Fruit fly (Drosophila melanogaster): ENCODE data around the gene Mtr3.
A peak's percentile ranks its signal among the peaks of the same experiment; 100 is the strongest.

The Mtr3 gene

DNA sequence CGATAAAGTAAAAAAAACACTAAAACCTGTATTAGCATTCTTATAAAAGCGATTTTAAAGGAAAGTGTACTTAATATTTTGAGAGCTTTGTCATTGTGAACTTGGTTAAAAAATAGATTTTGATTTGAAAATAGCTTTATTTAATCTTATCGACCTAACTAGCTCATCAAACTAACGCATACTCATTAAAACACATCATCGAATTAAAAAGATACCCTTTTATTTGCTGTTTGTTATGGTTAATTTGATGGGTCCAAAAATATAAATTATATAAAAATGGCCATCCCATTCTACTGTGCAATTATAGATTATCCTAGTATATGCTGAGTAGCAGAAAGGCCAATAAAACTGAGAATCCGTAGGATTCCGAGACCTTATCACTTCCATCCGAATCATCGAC lies 37.5 kb upstream of the Mtr3 start, which contains the start of gene CG32219:
CG32219 (minus strand) TSS at position 101 of the 400 bp plus-strand sequence.
- no peak for TF ChIP-seq lz (GFP tag; optimal IDR thresholded peaks at IDR 0.05)
- no peak for TF ChIP-seq esn (GFP tag; optimal IDR thresholded peaks at IDR 0.05)
- no peak for TF ChIP-seq svp (GFP tag)
- TF ChIP-seq OdsH (GFP tag; optimal IDR thresholded peaks at IDR 0.05), result no peak

- TF ChIP-seq svp (GFP tag) (peak; percentile 64), Eip93F (GFP tag; optimal IDR thresholded peaks at IDR 0.05) (no peak), CG6854 (GFP tag; optimal IDR thresholded peaks at IDR 0.05) (no peak), vri (GFP tag; optimal IDR thresholded peaks at IDR 0.05) (peak; percentile 39)
These were observed 32.0 kb upstream of the Mtr3 start for dm6 chr3L:19945469-19945868.

DNA sequence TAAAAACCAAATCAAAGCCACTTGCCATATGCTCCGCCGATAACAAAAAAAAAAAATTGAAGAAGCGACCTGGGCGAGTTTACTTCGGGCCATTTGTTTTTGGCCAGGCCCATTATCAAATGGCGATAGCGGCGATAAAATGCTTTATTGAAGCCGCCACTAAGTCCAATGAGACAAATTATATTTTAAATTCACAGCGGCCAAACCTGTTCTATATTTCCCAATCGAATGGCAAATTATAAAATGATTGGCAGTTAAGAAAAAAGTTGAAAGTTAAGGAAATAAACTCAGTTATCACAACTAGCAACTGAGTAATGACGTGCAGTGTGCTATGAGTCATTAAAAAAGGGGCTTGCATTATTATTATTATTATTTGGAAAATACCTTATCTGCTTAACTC lies 27.6 kb upstream of the Mtr3 start:
- no peak for TF ChIP-seq Sox14 (GFP tag; optimal IDR thresholded peaks at IDR 0.05)
- TF ChIP-seq CG11294 (GFP tag; IDR thresholded peaks at IDR 0.05), result no peak
- TF ChIP-seq cyc (GFP tag; optimal IDR thresholded peaks at IDR 0.05), result no peak
- TF ChIP-seq CG4318 (GFP tag; optimal IDR thresholded peaks at IDR 0.05), result no peak
- TF ChIP-seq vri (GFP tag; optimal IDR thresholded peaks at IDR 0.05), result no peak
- TF ChIP-seq CG10631 (GFP tag; optimal IDR thresholded peaks at IDR 0.05), result no peak

- no peak for TF ChIP-seq ss (GFP tag; optimal IDR thresholded peaks at IDR 0.05)
- no peak for TF ChIP-seq CG8632 (GFP tag; optimal IDR thresholded peaks at IDR 0.05)
- no peak for TF ChIP-seq eg (GFP tag; IDR thresholded peaks at IDR 0.05)
- no peak for TF ChIP-seq spab (GFP tag; optimal IDR thresholded peaks at IDR 0.05)
- TF ChIP-seq salr (GFP tag; optimal IDR thresholded peaks at IDR 0.05), result no peak
- TF ChIP-seq CG16779 (tag; optimal IDR thresholded peaks at IDR 0.05), result no peak
- no peak for TF ChIP-seq CG8319 (GFP tag; optimal IDR thresholded peaks at IDR 0.05)
- TF ChIP-seq dsx (GFP tag; optimal IDR thresholded peaks at IDR 0.05; ENCODE audit: poor library complexity, severe bottlenecking), result no peak
- no peak for TF ChIP-seq pdm3 (GFP tag; optimal IDR thresholded peaks at IDR 0.05)
- TF ChIP-seq acj6 (GFP tag; optimal IDR thresholded peaks at IDR 0.05), result no peak
- TF ChIP-seq net (GFP tag; optimal IDR thresholded peaks at IDR 0.05), result no peak
- TF ChIP-seq esn (GFP tag; optimal IDR thresholded peaks at IDR 0.05), result no peak
- no peak for TF ChIP-seq Hr39 (GFP tag; optimal IDR thresholded peaks at IDR 0.05)
- no peak for TF ChIP-seq CG4318 (GFP tag; optimal IDR thresholded peaks at IDR 0.05)
- no peak for TF ChIP-seq cyc (GFP tag; optimal IDR thresholded peaks at IDR 0.05)
- no peak for TF ChIP-seq lz (GFP tag; optimal IDR thresholded peaks at IDR 0.05)
- TF ChIP-seq CG15336 (GFP tag; IDR thresholded peaks at IDR 0.05), result no peak
- no peak for TF ChIP-seq Sox14 (GFP tag; optimal IDR thresholded peaks at IDR 0.05)
- TF ChIP-seq CG6792 (GFP tag; optimal IDR thresholded peaks at IDR 0.05), result no peak
- TF ChIP-seq Ets21C (GFP tag; optimal IDR thresholded peaks at IDR 0.05), result no peak
These were observed 26.8 kb upstream of the Mtr3 start for dm6 chr3L:19940349-19940748.

dm6 chr3L:19939024-19939423 lies 25.5 kb upstream of the Mtr3 start, which contains the start of gene Ac76E:
TSS of gene Ac76E (plus strand) at chr3L:19939287.
- peak; percentile 54 for TF ChIP-seq Hr39 (GFP tag; optimal IDR thresholded peaks at IDR 0.05)
- TF ChIP-seq Sox14 (GFP tag; optimal IDR thresholded peaks at IDR 0.05), result no peak
- TF ChIP-seq ss (GFP tag; optimal IDR thresholded peaks at IDR 0.05), result no peak
- 0 out of 2 replicates have a peak, but pooled peaks have one; percentile 24 for TF ChIP-seq CG15336 (GFP tag; IDR thresholded peaks at IDR 0.05)
- TF ChIP-seq CG32006 (GFP tag; optimal IDR thresholded peaks at IDR 0.05), result no peak
- TF ChIP-seq vri (GFP tag; optimal IDR thresholded peaks at IDR 0.05), result peak; percentile 27
- peak; percentile 40 for TF ChIP-seq Eip78C (GFP tag)
- peak; percentile 13 for TF ChIP-seq fkh (GFP tag; optimal IDR thresholded peaks at IDR 0.05)

DNA sequence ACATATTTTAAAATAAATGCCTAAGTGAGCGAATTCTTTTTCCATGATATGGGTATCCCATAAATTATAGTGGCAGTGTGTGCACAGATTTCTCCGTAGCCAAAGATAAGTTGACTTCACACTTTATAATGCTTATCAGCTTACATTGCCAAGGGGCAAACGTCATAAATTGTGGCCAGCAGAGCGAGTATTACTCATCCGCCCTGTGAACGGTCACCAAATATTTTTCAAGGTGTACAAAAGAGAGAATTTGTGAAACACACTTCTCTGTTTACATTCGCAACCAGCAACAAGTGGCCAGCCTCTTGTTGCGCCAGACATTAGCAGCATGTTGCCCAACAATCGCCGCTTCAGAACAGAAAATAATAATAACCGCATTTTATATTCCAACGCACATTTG lies 19.4 kb upstream of the Mtr3 start:
- TF ChIP-seq spab (GFP tag; optimal IDR thresholded peaks at IDR 0.05) (no peak), Lpt (GFP tag; optimal IDR thresholded peaks at IDR 0.05) (no peak), lz (GFP tag; optimal IDR thresholded peaks at IDR 0.05) (no peak), cyc (GFP tag; optimal IDR thresholded peaks at IDR 0.05) (no peak), Met (GFP tag; optimal IDR thresholded peaks at IDR 0.05) (peak; percentile 34), CG1621 (tag; optimal IDR thresholded peaks at IDR 0.05) (no peak), fd85E (GFP tag; optimal IDR thresholded peaks at IDR 0.05) (no peak), Hr4 (GFP tag; optimal IDR thresholded peaks at IDR 0.05) (no peak), Hr39 (GFP tag; optimal IDR thresholded peaks at IDR 0.05) (no peak), ss (GFP tag; optimal IDR thresholded peaks at IDR 0.05) (no peak), fkh (GFP tag; optimal IDR thresholded peaks at IDR 0.05) (peak; percentile 86), Ets96B (tag; optimal IDR thresholded peaks at IDR 0.05) (no peak), Eip93F (GFP tag; optimal IDR thresholded peaks at IDR 0.05) (no peak), eg (GFP tag; IDR thresholded peaks at IDR 0.05) (no peak; the same call in 2 of the 3 replicates), CG11294 (GFP tag; IDR thresholded peaks at IDR 0.05) (no peak; the same call in 1 of the 2 replicates), OdsH (GFP tag; optimal IDR thresholded peaks at IDR 0.05) (no peak), dsx (GFP tag; optimal IDR thresholded peaks at IDR 0.05; ENCODE audit: poor library complexity, severe bottlenecking) (no peak), CG15336 (GFP tag; IDR thresholded peaks at IDR 0.05) (peak; percentile 51), CG11762 (GFP tag; optimal IDR thresholded peaks at IDR 0.05; ENCODE audit: insufficient read depth) (no peak), CG8319 (GFP tag; optimal IDR thresholded peaks at IDR 0.05) (no peak), CG6792 (GFP tag; optimal IDR thresholded peaks at IDR 0.05) (no peak), CG3032 (tag; optimal IDR thresholded peaks at IDR 0.05) (no peak), CG11902 (GFP tag; optimal IDR thresholded peaks at IDR 0.05) (no peak)

Measured in whole organism, prepupa.